2 worm cellular contexts compared by ENCODE assay signal in genomic region chrIV:8475030-8475679, ce11.
TF ChIP-seq lines count a peak whose summit lies in the region.

No protein-coding gene starts in this region.

TF ChIP-seq in whole organism, L1 larva, 84 proteins besides CTCF, POLR2A, EP300 and RAD21 (continued from another document):
- TF ChIP-seq zag-1 (tag; optimal IDR thresholded peaks at IDR 0.05; lab: Kevin White, UChicago) (no peak), ceh-82 (tag; optimal IDR thresholded peaks at IDR 0.05; lab: Kevin White, UChicago) (no peak), Y116A8C.19 (tag; optimal IDR thresholded peaks at IDR 0.05; lab: Kevin White, UChicago; ENCODE audit: borderline replicate concordance) (no peak), nhr-71 (tag; optimal IDR thresholded peaks at IDR 0.05; lab: Kevin White, UChicago) (peak; percentile 15), fkh-10 (GFP tag; optimal IDR thresholded peaks at IDR 0.05; lab: Kevin White, UChicago) (no peak), nhr-237 (tag; optimal IDR thresholded peaks at IDR 0.05; lab: Kevin White, UChicago) (no peak), ceh-88 (GFP tag; IDR thresholded peaks at IDR 0.05; lab: Robert Waterston, UW) (no peak), aly-2 (tag; optimal IDR thresholded peaks at IDR 0.05; lab: Kevin White, UChicago) (no peak), unc-86 (tag; optimal IDR thresholded peaks at IDR 0.05; lab: Kevin White, UChicago) (no peak), isw-1 (GFP tag; IDR thresholded peaks at IDR 0.05; lab: Robert Waterston, UW) (no peak), efl-3 (GFP tag; optimal IDR thresholded peaks at IDR 0.05; lab: Kevin White, UChicago) (no peak), C16A3.4 (tag; optimal IDR thresholded peaks at IDR 0.05; lab: Kevin White, UChicago) (no peak), mef-2 (tag; optimal IDR thresholded peaks at IDR 0.05; lab: Kevin White, UChicago) (no peak), egl-27 (tag; optimal IDR thresholded peaks at IDR 0.05; lab: Kevin White, UChicago) (no peak), nhr-77 (tag; optimal IDR thresholded peaks at IDR 0.05; lab: Kevin White, UChicago) (no peak), fkh-8 (tag; optimal IDR thresholded peaks at IDR 0.05; lab: Kevin White, UChicago) (no peak), F16B12.6 (tag; optimal IDR thresholded peaks at IDR 0.05; lab: Kevin White, UChicago) (no peak), nhr-19 (GFP tag; conservative IDR thresholded peaks at IDR 0.05; lab: Robert Waterston, UW) (no peak), elt-2 (tag; optimal IDR thresholded peaks at IDR 0.05; lab: Kevin White, UChicago) (peak; percentile 66), nhr-76 (tag; optimal IDR thresholded peaks at IDR 0.05; lab: Kevin White, UChicago) (no peak), rnt-1 (tag; optimal IDR thresholded peaks at IDR 0.05; lab: Kevin White, UChicago) (peak; percentile 9), C04F5.9 (tag; optimal IDR thresholded peaks at IDR 0.05; lab: Kevin White, UChicago) (no peak), sptf-1 (tag; optimal IDR thresholded peaks at IDR 0.05; lab: Kevin White, UChicago) (no peak), mep-1 (tag; optimal IDR thresholded peaks at IDR 0.05; lab: Kevin White, UChicago) (no peak), xbp-1 (tag; optimal IDR thresholded peaks at IDR 0.05; lab: Kevin White, UChicago) (no peak), nhr-11 (tag; optimal IDR thresholded peaks at IDR 0.05; lab: Kevin White, UChicago) (no peak), mab-9 (GFP tag; IDR thresholded peaks at IDR 0.05; lab: Robert Waterston, UW) (no peak), C34B4.2 (tag; optimal IDR thresholded peaks at IDR 0.05; lab: Kevin White, UChicago) (no peak), blmp-1 (tag; optimal IDR thresholded peaks at IDR 0.05; lab: Kevin White, UChicago) (peak; percentile 62), aha-1 (tag; optimal IDR thresholded peaks at IDR 0.05; lab: Kevin White, UChicago) (no peak), nhr-47 (tag; optimal IDR thresholded peaks at IDR 0.05; lab: Kevin White, UChicago) (no peak), hlh-4 (tag; optimal IDR thresholded peaks at IDR 0.05; lab: Kevin White, UChicago) (no peak), nhr-84 (tag; optimal IDR thresholded peaks at IDR 0.05; lab: Kevin White, UChicago) (no peak), elt-3 (tag; optimal IDR thresholded peaks at IDR 0.05; lab: Kevin White, UChicago) (peak in 2 of 6 experiments; percentile 15 to 33), efl-1 (optimal IDR thresholded peaks at IDR 0.05; lab: Kevin White, UChicago) (no peak), efl-1 (GFP tag; optimal IDR thresholded peaks at IDR 0.05 in 1 of 2; lab: Kevin White, UChicago) (peak in 1 of 2 experiments; percentile 51)

TF ChIP-seq in whole organism, L4 larva, 104 proteins besides CTCF, POLR2A, EP300 and RAD21 (continued from another document):
- TF ChIP-seq attf-4 (tag; optimal IDR thresholded peaks at IDR 0.05; lab: Kevin White, UChicago) (no peak), nhr-6 (tag; optimal IDR thresholded peaks at IDR 0.05; lab: Kevin White, UChicago) (no peak), vab-7 (GFP tag; IDR thresholded peaks at IDR 0.05; lab: Robert Waterston, UW) (no peak), fos-1 (tag; optimal IDR thresholded peaks at IDR 0.05; lab: Kevin White, UChicago) (no peak), mep-1 (tag; optimal IDR thresholded peaks at IDR 0.05; lab: Kevin White, UChicago) (no peak), skn-1 (tag; optimal IDR thresholded peaks at IDR 0.05; lab: Kevin White, UChicago) (no peak), cey-2 (tag; optimal IDR thresholded peaks at IDR 0.05; lab: Kevin White, UChicago; ENCODE audit: borderline replicate concordance, insufficient read depth) (no peak), unc-39 (tag; optimal IDR thresholded peaks at IDR 0.05; lab: Kevin White, UChicago) (no peak), snpc-4 (tag; optimal IDR thresholded peaks at IDR 0.05; lab: Kevin White, UChicago) (no peak), dve-1 (tag; optimal IDR thresholded peaks at IDR 0.05; lab: Kevin White, UChicago; ENCODE audit: insufficient read depth) (no peak), aly-2 (tag; optimal IDR thresholded peaks at IDR 0.05; lab: Kevin White, UChicago) (no peak), jun-1 (tag; optimal IDR thresholded peaks at IDR 0.05; lab: Kevin White, UChicago) (no peak), ZK337.2 (GFP tag; IDR thresholded peaks at IDR 0.05; lab: Robert Waterston, UW) (no peak), fkh-10 (GFP tag; optimal IDR thresholded peaks at IDR 0.05; lab: Kevin White, UChicago) (no peak), lir-3 (tag; optimal IDR thresholded peaks at IDR 0.05; lab: Kevin White, UChicago) (no peak), F44E2.7 (GFP tag; IDR thresholded peaks at IDR 0.05; lab: Robert Waterston, UW) (no peak), lin-13 (GFP tag; optimal IDR thresholded peaks at IDR 0.05; lab: Kevin White, UChicago) (no peak), nhr-237 (tag; optimal IDR thresholded peaks at IDR 0.05; lab: Kevin White, UChicago) (no peak), nhr-28 (tag; optimal IDR thresholded peaks at IDR 0.05; lab: Kevin White, UChicago) (peak; percentile 82), nhr-41 (GFP tag; IDR thresholded peaks at IDR 0.05; lab: Robert Waterston, UW) (no peak), madf-5 (GFP tag; IDR thresholded peaks at IDR 0.05; lab: Robert Waterston, UW) (no peak), Y5F2A.4 (GFP tag; optimal IDR thresholded peaks at IDR 0.05; lab: Kevin White, UChicago) (no peak), ceh-20 (GFP tag; IDR thresholded peaks at IDR 0.05; lab: Robert Waterston, UW) (no peak), tag-97 (GFP tag; IDR thresholded peaks at IDR 0.05; lab: Robert Waterston, UW) (no peak), arid-1 (GFP tag; conservative IDR thresholded peaks at IDR 0.05; lab: Robert Waterston, UW) (no peak), nhr-76 (tag; optimal IDR thresholded peaks at IDR 0.05; lab: Kevin White, UChicago) (no peak), lin-38 (GFP tag; IDR thresholded peaks at IDR 0.05; lab: Robert Waterston, UW) (no peak), madf-9 (GFP tag; conservative IDR thresholded peaks at IDR 0.05; lab: Robert Waterston, UW) (no peak), mdl-1 (tag; optimal IDR thresholded peaks at IDR 0.05; lab: Kevin White, UChicago) (peak in 1 of 2 experiments; percentile 44), F49E8.2 (tag; optimal IDR thresholded peaks at IDR 0.05; lab: Kevin White, UChicago; ENCODE audit: borderline replicate concordance) (no peak), saeg-2 (GFP tag; IDR thresholded peaks at IDR 0.05; lab: Robert Waterston, UW) (no peak), rbr-2 (tag; optimal IDR thresholded peaks at IDR 0.05; lab: Kevin White, UChicago) (no peak), nhr-10 (tag; optimal IDR thresholded peaks at IDR 0.05; lab: Kevin White, UChicago) (no peak), ZK546.5 (tag; optimal IDR thresholded peaks at IDR 0.05; lab: Kevin White, UChicago) (no peak), zfp-2 (tag; optimal IDR thresholded peaks at IDR 0.05; lab: Kevin White, UChicago) (no peak), nhr-25 (tag; optimal IDR thresholded peaks at IDR 0.05; lab: Kevin White, UChicago; ENCODE audit: borderline replicate concordance, insufficient read depth) (no peak), F10B5.3 (tag; optimal IDR thresholded peaks at IDR 0.05; lab: Kevin White, UChicago) (no peak), lin-15B (tag; optimal IDR thresholded peaks at IDR 0.05; lab: Kevin White, UChicago) (no peak), daf-8 (GFP tag; IDR thresholded peaks at IDR 0.05; lab: Robert Waterston, UW) (no peak), lim-7 (GFP tag; IDR thresholded peaks at IDR 0.05; lab: Robert Waterston, UW) (no peak), nhr-77 (tag; optimal IDR thresholded peaks at IDR 0.05; lab: Kevin White, UChicago) (peak; percentile 26), zag-1 (tag; optimal IDR thresholded peaks at IDR 0.05; lab: Kevin White, UChicago) (no peak), Y105C5A.15 (GFP tag; IDR thresholded peaks at IDR 0.05; lab: Robert Waterston, UW) (no peak), F26F4.8 (GFP tag; conservative IDR thresholded peaks at IDR 0.05; lab: Robert Waterston, UW) (no peak), pqm-1 (tag; optimal IDR thresholded peaks at IDR 0.05; lab: Kevin White, UChicago) (peak; percentile 76), dmd-9 (GFP tag; IDR thresholded peaks at IDR 0.05; lab: Robert Waterston, UW) (no peak), D1046.2 (GFP tag; IDR thresholded peaks at IDR 0.05; lab: Robert Waterston, UW) (no peak), daf-12 (tag; optimal IDR thresholded peaks at IDR 0.05; lab: Kevin White, UChicago) (no peak), mdt-29 (GFP tag; IDR thresholded peaks at IDR 0.05; lab: Robert Waterston, UW) (no peak), ctbp-1 (GFP tag; IDR thresholded peaks at IDR 0.05; lab: Robert Waterston, UW) (no peak), nhr-48 (tag; optimal IDR thresholded peaks at IDR 0.05; lab: Kevin White, UChicago) (no peak), hif-1 (tag; optimal IDR thresholded peaks at IDR 0.05; lab: Kevin White, UChicago) (no peak), php-3 (GFP tag; IDR thresholded peaks at IDR 0.05; lab: Robert Waterston, UW) (peak; percentile 73), egl-27 (tag; optimal IDR thresholded peaks at IDR 0.05; lab: Kevin White, UChicago) (no peak), nhr-42 (GFP tag; IDR thresholded peaks at IDR 0.05; lab: Robert Waterston, UW) (no peak), Y48G9A.11 (GFP tag; IDR thresholded peaks at IDR 0.05; lab: Robert Waterston, UW) (no peak), spr-3 (GFP tag; optimal IDR thresholded peaks at IDR 0.05; lab: Kevin White, UChicago) (no peak)
TF ChIP-seq in whole organism, L4 larva: peak in this region for 10.
